Fruit fly (Drosophila melanogaster) whole organism, prepupa: ENCODE data around the gene CG15756.

ENCODE experiments used
- Blimp-1 ChIP-seq: fragments of 200-800 bp; sonication (Bioruptor generic); optimal IDR thresholded peaks from 3 replicates; lab custom pipeline; 2017; ENCODE audit warnings: missing biosample characterization, missing genetic modification characterization, mild to moderate bottlenecking, moderate library complexity, missing genetic modification reagents
- CG10669 ChIP-seq: fragments of 200-800 bp; sonication (Bioruptor generic); optimal IDR thresholded peaks from 3 replicates; lab custom pipeline; 2018; ENCODE audit warnings: missing biosample characterization, mild to moderate bottlenecking, missing genetic modification characterization, moderate library complexity
- CG11294 ChIP-seq: fragments of 200-800 bp; sonication (Bioruptor generic); IDR thresholded peaks from 2 replicates; pipeline ENCODE4 v1.3.6; 2022; ENCODE audit warnings: missing biosample characterization, missing genetic modification characterization
- CG11902 ChIP-seq: fragments of 200-800 bp; sonication (Bioruptor generic); optimal IDR thresholded peaks from 3 replicates; lab custom pipeline; 2016; ENCODE audit warnings: missing biosample characterization, missing genetic modification characterization
- CG15336 ChIP-seq: fragments of 200-800 bp; sonication (Bioruptor generic); IDR thresholded peaks from 2 replicates; pipeline ENCODE4 v1.3.6; 2022; ENCODE audit warnings: missing biosample characterization, missing genetic modification characterization
- CG16779 ChIP-seq: fragments of 200-800 bp; sonication (Bioruptor generic); optimal IDR thresholded peaks from 3 replicates; lab custom pipeline; 2017; ENCODE audit warnings: missing biosample characterization, mild to moderate bottlenecking, missing genetic modification characterization
- CG31627 ChIP-seq: fragments of 200-800 bp; sonication (Bioruptor generic); optimal IDR thresholded peaks from 3 replicates; lab custom pipeline; 2016; ENCODE audit warnings: missing biosample characterization, missing genetic modification characterization
- CG32006 ChIP-seq: fragments of 200-800 bp; sonication (Bioruptor generic); optimal IDR thresholded peaks from 3 replicates; lab custom pipeline; 2017; ENCODE audit warnings: missing biosample characterization, mild to moderate bottlenecking, missing genetic modification characterization
- CG3919 ChIP-seq: fragments of 200-800 bp; sonication (Bioruptor generic); optimal IDR thresholded peaks from 3 replicates; lab custom pipeline; 2016; ENCODE audit warnings: missing biosample characterization, missing genetic modification characterization
- CG4318 ChIP-seq: fragments of 200-800 bp; sonication (Bioruptor generic); optimal IDR thresholded peaks from 3 replicates; lab custom pipeline; 2017; ENCODE audit warnings: missing biosample characterization, mild to moderate bottlenecking, missing genetic modification characterization
- CG6163 ChIP-seq: fragments of 200-800 bp; sonication (Bioruptor generic); IDR thresholded peaks from 3 replicates; pipeline ENCODE4 v1.3.6; 2022; ENCODE audit warnings: missing biosample characterization, missing genetic modification characterization
- CG6276 ChIP-seq: fragments of 200-800 bp; sonication (Bioruptor generic); optimal IDR thresholded peaks from 2 replicates; lab custom pipeline; 2017; ENCODE audit warnings: missing biosample characterization, mild to moderate bottlenecking, missing genetic modification characterization
- CG6792 ChIP-seq: fragments of 200-800 bp; sonication (Bioruptor generic); optimal IDR thresholded peaks from 3 replicates; lab custom pipeline; 2016; ENCODE audit warnings: missing biosample characterization, missing genetic modification characterization
- CG6808 ChIP-seq: fragments of 200-800 bp; sonication (Bioruptor generic); optimal IDR thresholded peaks from 3 replicates; lab custom pipeline; 2017; ENCODE audit warnings: missing biosample characterization, missing genetic modification characterization, mild to moderate bottlenecking, moderate library complexity, missing genetic modification reagents
- CG6854 ChIP-seq: fragments of 200-800 bp; sonication (Bioruptor generic); optimal IDR thresholded peaks from 2 replicates; lab custom pipeline; 2017; ENCODE audit warnings: missing biosample characterization, mild to moderate bottlenecking, missing genetic modification characterization
- CG7368 ChIP-seq: fragments of 200-800 bp; sonication (Bioruptor generic); optimal IDR thresholded peaks from 3 replicates; lab custom pipeline; 2016; ENCODE audit warnings: missing biosample characterization, missing genetic modification characterization
- CG8119 ChIP-seq: fragments of 200-800 bp; sonication (Bioruptor generic); IDR thresholded peaks from 3 replicates; pipeline ENCODE4 v1.3.6; 2022; ENCODE audit warnings: missing biosample characterization, missing genetic modification characterization
- CG8319 ChIP-seq: fragments of 200-800 bp; sonication (Bioruptor generic); optimal IDR thresholded peaks from 3 replicates; lab custom pipeline; 2016; ENCODE audit warnings: missing biosample characterization, missing genetic modification characterization
- CG9139 ChIP-seq: fragments of 200-800 bp; sonication (Bioruptor generic); optimal IDR thresholded peaks from 3 replicates; lab custom pipeline; 2017; ENCODE audit warnings: missing biosample characterization, mild to moderate bottlenecking, missing genetic modification characterization
- Eip75B ChIP-seq: fragments of 200-800 bp; sonication (Bioruptor generic); optimal IDR thresholded peaks from 3 replicates; lab custom pipeline; 2016; ENCODE audit warnings: missing biosample characterization, missing genetic modification characterization
- Eip78C ChIP-seq: fragments of 200-800 bp; sonication (Bioruptor generic); peaks from one replicate; lab custom pipeline; 2016; ENCODE audit warnings: missing biosample characterization, missing genetic modification characterization
- Eip93F ChIP-seq: fragments of 200-800 bp; sonication (Bioruptor generic); optimal IDR thresholded peaks from 2 replicates; lab custom pipeline; 2016; ENCODE audit warnings: missing biosample characterization, mild to moderate bottlenecking, missing genetic modification characterization
- Ets21C ChIP-seq: fragments of 200-800 bp; sonication (Bioruptor generic); optimal IDR thresholded peaks from 3 replicates; lab custom pipeline; 2016; ENCODE audit warnings: missing biosample characterization, missing genetic modification characterization
- Ets96B ChIP-seq: fragments of 200-800 bp; optimal IDR thresholded peaks from 2 replicates; lab custom pipeline; 2019; ENCODE audit warnings: missing biosample characterization, mild to moderate bottlenecking, missing genetic modification characterization, moderate library complexity
- Gug ChIP-seq: fragments of 200-800 bp; sonication (Bioruptor generic); IDR thresholded peaks from 2 replicates; pipeline ENCODE4 v1.3.6; 2022; ENCODE audit warnings: missing biosample characterization, missing genetic modification characterization
- Hr38 ChIP-seq: sonication (Bioruptor generic); optimal IDR thresholded peaks from 2 replicates; lab custom pipeline; 2016; ENCODE audit warnings: missing biosample characterization, missing genetic modification characterization
- Hr39 ChIP-seq: fragments of 200-800 bp; sonication (Bioruptor generic); optimal IDR thresholded peaks from 2 replicates; lab custom pipeline; 2016; ENCODE audit warnings: missing biosample characterization, missing genetic modification characterization
- Lpt ChIP-seq: fragments of 200-800 bp; sonication (Bioruptor generic); optimal IDR thresholded peaks from 3 replicates; lab custom pipeline; 2016; ENCODE audit warnings: missing biosample characterization, missing genetic modification characterization
- Met ChIP-seq: fragments of 200-800 bp; sonication (Bioruptor generic); optimal IDR thresholded peaks from 3 replicates; lab custom pipeline; 2016; ENCODE audit warnings: missing biosample characterization, missing genetic modification characterization
- OdsH ChIP-seq: fragments of 200-800 bp; sonication (Bioruptor generic); optimal IDR thresholded peaks from 3 replicates; lab custom pipeline; 2016; ENCODE audit warnings: missing biosample characterization, missing genetic modification characterization
- Smox ChIP-seq: fragments of 200-800 bp; sonication (Bioruptor generic); optimal IDR thresholded peaks from 3 replicates; lab custom pipeline; 2016; ENCODE audit warnings: missing biosample characterization, missing genetic modification characterization
- Sox102F ChIP-seq: fragments of 200-800 bp; sonication (Bioruptor generic); optimal IDR thresholded peaks from 2 replicates; lab custom pipeline; 2016; ENCODE audit warnings: missing biosample characterization, mild to moderate bottlenecking, missing genetic modification characterization
- Sox14 ChIP-seq: fragments of 200-800 bp; sonication (Bioruptor generic); optimal IDR thresholded peaks from 3 replicates; lab custom pipeline; 2016; ENCODE audit warnings: missing biosample characterization, missing genetic modification characterization
- Sox15 ChIP-seq: fragments of 200-800 bp; sonication (Bioruptor generic); optimal IDR thresholded peaks from 3 replicates; lab custom pipeline; 2016; ENCODE audit warnings: missing biosample characterization, missing genetic modification characterization
- acj6 ChIP-seq: fragments of 200-800 bp; sonication (Bioruptor generic); optimal IDR thresholded peaks from 3 replicates; lab custom pipeline; 2016; ENCODE audit warnings: missing biosample characterization, missing genetic modification characterization
- cyc ChIP-seq: fragments of 200-800 bp; sonication (Bioruptor generic); optimal IDR thresholded peaks from 3 replicates; lab custom pipeline; 2016; ENCODE audit warnings: missing biosample characterization, missing genetic modification characterization
- dac ChIP-seq: fragments of 200-800 bp; sonication (Bioruptor generic); optimal IDR thresholded peaks from 2 replicates; lab custom pipeline; 2017; ENCODE audit warnings: missing biosample characterization, mild to moderate bottlenecking, missing genetic modification characterization
- dsx ChIP-seq: fragments of 200-800 bp; optimal IDR thresholded peaks from 3 replicates; lab custom pipeline; 2019; ENCODE audit warnings: missing biosample characterization, mild to moderate bottlenecking, missing genetic modification characterization, moderate library complexity; ENCODE audit not compliant: poor library complexity, severe bottlenecking
- eg ChIP-seq: fragments of 200-800 bp; sonication (Bioruptor generic); IDR thresholded peaks from 3 replicates; pipeline ENCODE4 v1.3.6; 2022; ENCODE audit warnings: missing biosample characterization, missing genetic modification characterization
- esn ChIP-seq: fragments of 200-800 bp; sonication (Bioruptor generic); optimal IDR thresholded peaks from 2 replicates; lab custom pipeline; 2016; ENCODE audit warnings: missing biosample characterization, mild to moderate bottlenecking, missing genetic modification characterization, moderate library complexity
- fd59A ChIP-seq: fragments of 200-800 bp; sonication (Bioruptor generic); optimal IDR thresholded peaks from 2 replicates; lab custom pipeline; 2017; ENCODE audit warnings: missing biosample characterization, mild to moderate bottlenecking, missing genetic modification characterization, missing genetic modification reagents
- fd85E ChIP-seq: fragments of 200-800 bp; sonication (Bioruptor generic); optimal IDR thresholded peaks from 3 replicates; lab custom pipeline; 2016; ENCODE audit warnings: missing biosample characterization, missing genetic modification characterization
- fkh ChIP-seq: fragments of 200-800 bp; sonication (Bioruptor generic); optimal IDR thresholded peaks from 3 replicates; lab custom pipeline; 2017; ENCODE audit warnings: missing biosample characterization, mild to moderate bottlenecking, missing genetic modification characterization, moderate library complexity
- lz ChIP-seq: fragments of 200-800 bp; sonication (Bioruptor generic); optimal IDR thresholded peaks from 3 replicates; lab custom pipeline; 2016; ENCODE audit warnings: missing biosample characterization, missing genetic modification characterization
- pdm3 ChIP-seq: fragments of 200-800 bp; sonication (Bioruptor generic); optimal IDR thresholded peaks from 3 replicates; lab custom pipeline; 2016; ENCODE audit warnings: missing biosample characterization, missing genetic modification characterization
- salr ChIP-seq, 2 experiments: fragments of 200-800 bp; sonication (Bioruptor generic); optimal IDR thresholded peaks; 3 replicates each; lab custom pipeline; 2016 to 2018; ENCODE audit warnings: missing biosample characterization in 2 of 2, missing genetic modification characterization in 2 of 2, mild to moderate bottlenecking in 1 of 2
- ss ChIP-seq, 2 experiments: fragments of 200-800 bp; sonication (Bioruptor generic); optimal IDR thresholded peaks; 2 replicates in 1 of 2; 3 replicates in 1 of 2; lab custom pipeline; 2017 to 2018; ENCODE audit warnings: mild to moderate bottlenecking in 2 of 2, missing biosample characterization in 2 of 2, missing genetic modification characterization in 2 of 2, moderate library complexity in 1 of 2
- svp ChIP-seq: fragments of 200-800 bp; sonication (Bioruptor generic); peaks from one replicate; lab custom pipeline; 2016; ENCODE audit warnings: missing biosample characterization, missing genetic modification characterization

The CG15756 gene

DNA sequence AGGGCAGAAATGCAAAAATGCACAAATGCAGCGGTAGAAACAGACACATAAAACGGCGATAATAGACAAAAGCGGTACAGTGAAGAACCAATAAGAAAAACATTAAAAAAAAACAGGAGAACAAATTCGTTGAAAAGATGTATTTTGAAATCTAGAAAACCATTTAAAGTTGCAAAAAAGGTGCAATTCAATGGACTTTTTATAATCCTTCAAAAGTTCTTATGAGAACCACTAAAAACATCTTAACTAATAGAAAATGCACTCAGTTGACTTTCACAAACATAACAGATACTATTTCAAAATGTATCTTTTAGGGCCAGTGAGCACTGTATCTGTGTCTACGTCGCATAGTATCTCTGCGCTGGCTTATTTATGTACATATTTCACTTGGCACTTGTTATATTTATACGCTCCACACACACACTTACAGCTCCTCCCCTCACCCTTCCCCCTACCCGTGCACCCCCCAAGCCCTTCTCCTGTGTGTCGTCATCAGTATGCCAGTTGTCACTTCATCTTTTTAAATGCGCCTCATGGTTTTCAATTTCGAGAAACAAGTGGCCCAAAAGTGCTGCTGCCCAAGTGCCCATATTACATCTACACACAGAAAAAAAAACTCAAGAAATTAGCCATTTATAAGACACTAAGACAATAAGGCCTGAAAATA is 31.4 kb downstream of the CG15756 start (continued):
- TF ChIP-seq Eip78C (GFP tag; lab: Kevin White, UChicago) (peak; percentile 71), Ets96B (tag; lab: Kevin White, UChicago) (peak; percentile 20), Lpt (GFP tag; lab: Kevin White, UChicago) (peak; percentile 45), Blimp-1 (GFP tag; lab: Kevin White, UChicago) (no peak), Sox15 (GFP tag; lab: Kevin White, UChicago) (no peak), cyc (GFP tag; lab: Kevin White, UChicago) (no peak), Ets21C (GFP tag; lab: Kevin White, UChicago) (no peak), CG4318 (peak; percentile 25)

DNA sequence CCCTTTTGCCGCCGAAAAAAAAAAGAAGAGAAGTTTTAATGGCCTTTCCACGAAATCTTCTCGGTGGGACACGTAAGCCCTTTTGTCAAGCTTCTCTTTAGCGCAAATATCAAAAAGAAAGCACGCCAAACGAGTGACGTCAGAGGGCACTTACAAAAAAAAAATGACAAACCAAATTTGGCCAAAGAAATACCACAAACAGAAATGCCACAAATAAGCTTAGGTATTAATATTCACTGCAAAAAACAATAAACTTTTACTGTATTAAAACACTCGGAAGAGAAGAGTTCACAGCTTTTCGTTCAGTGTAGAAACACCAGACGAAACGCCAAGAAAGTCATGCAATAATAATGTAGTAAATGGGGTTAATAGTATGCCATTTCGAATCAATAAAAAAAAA is 33.9 kb downstream of the CG15756 start:
- TF ChIP-seq Met (GFP tag; lab: Kevin White, UChicago) (peak; percentile 75), Sox102F (GFP tag; lab: Kevin White, UChicago) (peak; percentile 72), salr (GFP tag; optimal IDR thresholded peaks at IDR 0.05; lab: Kevin White, UChicago) (no peak), CG15336 (peak; percentile 45; the same call in 1 of the 2 replicates), CG32006 (GFP tag; lab: Kevin White, UChicago) (peak; percentile 32), CG8319 (GFP tag; lab: Kevin White, UChicago) (peak; percentile 14), CG6792 (peak; percentile 38), fd59A (GFP tag; lab: Kevin White, UChicago) (no peak), CG31627 (peak; percentile 61), Eip93F (GFP tag; lab: Kevin White, UChicago) (no peak), Ets96B (tag; lab: Kevin White, UChicago) (no peak), Blimp-1 (GFP tag; lab: Kevin White, UChicago) (no peak), dsx (GFP tag; lab: Kevin White, UChicago) (no peak), eg (GFP tag; lab: Robert Waterston, UW) (peak; percentile 21; the same call in 1 of the 3 replicates), CG3919 (peak; percentile 55), pdm3 (GFP tag; lab: Kevin White, UChicago) (peak; percentile 36), Eip75B (peak; percentile 52), CG8119 (peak; percentile 42; the same call in 1 of the 3 replicates), svp (peak; percentile 75), Ets21C (GFP tag; lab: Kevin White, UChicago) (peak; percentile 22), CG6276 (GFP tag; lab: Kevin White, UChicago) (no peak), Gug (GFP tag; lab: Robert Waterston, UW) (no peak), Sox15 (GFP tag; lab: Kevin White, UChicago) (peak; percentile 22), CG6854 (no peak), dac (GFP tag; lab: Kevin White, UChicago) (no peak), CG10669 (GFP tag; lab: Kevin White, UChicago) (peak; percentile 40), CG7368 (GFP tag; lab: Kevin White, UChicago) (peak; percentile 56), Hr38 (GFP tag; lab: Kevin White, UChicago) (no peak), CG6808 (GFP tag; lab: Kevin White, UChicago) (no peak), Sox14 (peak; percentile 31), CG16779 (tag; lab: Kevin White, UChicago) (no peak), Hr39 (peak; percentile 57), Smox (GFP tag; lab: Kevin White, UChicago) (peak; percentile 52), CG6163 (GFP tag; lab: Robert Waterston, UW) (peak; percentile 82), CG11902 (peak; percentile 46), ss (GFP tag; optimal IDR thresholded peaks at IDR 0.05; lab: Kevin White, UChicago) (peak in 1 of 2 experiments; percentile 12), fkh (no peak), lz (GFP tag; lab: Kevin White, UChicago) (peak; percentile 67), CG9139 (GFP tag; lab: Kevin White, UChicago) (no peak), CG4318 (no peak), fd85E (no peak), CG11294 (GFP tag; lab: Robert Waterston, UW) (0 out of 2 replicates have a peak, but pooled peaks have one; percentile 18), OdsH (GFP tag; lab: Kevin White, UChicago) (peak; percentile 31), esn (GFP tag; lab: Kevin White, UChicago) (peak; percentile 69), acj6 (GFP tag; lab: Kevin White, UChicago) (peak; percentile 64)
